Worm (Caenorhabditis elegans): Measurements from ENCODE around the gene W06B4.1.

W06B4.1 gene

DNA sequence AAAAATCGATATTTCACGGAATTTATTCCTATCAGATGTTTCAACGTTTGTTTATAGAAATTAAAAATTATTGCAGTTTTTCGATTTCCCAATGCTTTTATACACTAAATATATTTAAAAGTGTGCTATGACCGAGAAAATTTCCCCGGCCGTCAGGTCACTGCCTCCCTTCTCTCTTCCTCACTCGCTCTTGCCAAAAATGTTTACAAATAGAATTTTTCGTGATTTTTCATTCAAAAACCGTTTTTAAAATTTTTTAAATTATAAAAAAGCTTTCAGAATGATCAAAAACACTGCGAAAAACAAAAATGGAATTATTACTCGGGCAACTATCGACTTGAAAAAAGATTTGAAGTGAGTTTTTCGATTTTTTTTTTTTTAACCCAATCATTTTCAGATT lies 10.5 kb upstream of the W06B4.1 start, which contains the start of the genes T12C9.7 and vps-18:
TSS of gene T12C9.7 (minus strand) at position 101 of the 400 bp plus-strand sequence.
TSS of gene vps-18 (plus strand) at position 280 of the 400 bp plus-strand sequence.
- TF ChIP-seq flt-1 (GFP tag; IDR thresholded peaks at IDR 0.05) (no peak), aly-1 (tag; optimal IDR thresholded peaks at IDR 0.05) (no peak), sea-1 (GFP tag; conservative IDR thresholded peaks at IDR 0.05) (no peak), pes-1 (GFP tag; IDR thresholded peaks at IDR 0.05) (no peak), ceh-36 (tag; optimal IDR thresholded peaks at IDR 0.05) (no peak), tbx-37 (GFP tag; conservative IDR thresholded peaks at IDR 0.05) (no peak), tbx-11 (GFP tag; IDR thresholded peaks at IDR 0.05) (no peak), F13C5.2 (tag; optimal IDR thresholded peaks at IDR 0.05) (no peak), B0310.2 (tag; optimal IDR thresholded peaks at IDR 0.05) (no peak), ets-7 (tag; optimal IDR thresholded peaks at IDR 0.05) (no peak), hnd-1 (tag; optimal IDR thresholded peaks at IDR 0.05) (no peak), ceh-13 (GFP tag; optimal IDR thresholded peaks at IDR 0.05) (no peak), scrt-1 (GFP tag; IDR thresholded peaks at IDR 0.05) (no peak)

DNA sequence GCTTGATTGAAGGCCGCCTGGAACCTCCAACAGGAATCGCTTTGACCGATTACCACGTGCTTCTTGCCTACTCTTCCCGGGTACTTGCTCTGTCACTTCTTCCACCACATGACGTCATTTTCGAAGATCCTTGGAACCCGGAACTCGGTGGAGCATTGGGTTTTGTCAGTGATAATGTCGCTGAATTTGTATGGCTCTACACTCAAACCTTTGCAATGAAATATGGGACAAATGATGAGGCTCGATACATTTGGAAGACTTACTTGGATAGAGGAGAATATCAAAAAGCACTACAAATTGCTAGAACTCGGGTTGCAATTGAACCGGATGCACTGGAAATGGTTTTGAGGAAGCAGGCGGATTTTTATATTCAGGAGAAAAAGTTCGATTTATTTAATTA lies 8.6 kb upstream of the W06B4.1 start:
- TF ChIP-seq hmbx-1 (tag; optimal IDR thresholded peaks at IDR 0.05): no peak
- no peak for TF ChIP-seq aly-1 (tag; optimal IDR thresholded peaks at IDR 0.05)
- no peak for TF ChIP-seq ceh-13 (GFP tag; optimal IDR thresholded peaks at IDR 0.05)
- TF ChIP-seq tbx-37 (GFP tag; conservative IDR thresholded peaks at IDR 0.05): no peak
- no peak for TF ChIP-seq ceh-36 (tag; optimal IDR thresholded peaks at IDR 0.05)
- no peak for TF ChIP-seq hnd-1 (tag; optimal IDR thresholded peaks at IDR 0.05)
- TF ChIP-seq F13C5.2 (tag; optimal IDR thresholded peaks at IDR 0.05): no peak
- no peak for TF ChIP-seq B0310.2 (tag; optimal IDR thresholded peaks at IDR 0.05)
- TF ChIP-seq hmg-4 (GFP tag; optimal IDR thresholded peaks at IDR 0.05): no peak
- no peak for TF ChIP-seq tra-4 (tag; optimal IDR thresholded peaks at IDR 0.05)
- no peak for TF ChIP-seq scrt-1 (GFP tag; IDR thresholded peaks at IDR 0.05)
- no peak for TF ChIP-seq tbx-11 (GFP tag; IDR thresholded peaks at IDR 0.05)
- TF ChIP-seq flt-1 (GFP tag; IDR thresholded peaks at IDR 0.05): no peak
- no peak for TF ChIP-seq ama-1 (optimal IDR thresholded peaks at IDR 0.05)
- no peak for TF ChIP-seq pes-1 (GFP tag; IDR thresholded peaks at IDR 0.05)
- TF ChIP-seq sea-1 (GFP tag; conservative IDR thresholded peaks at IDR 0.05): no peak
- no peak for TF ChIP-seq ets-7 (tag; optimal IDR thresholded peaks at IDR 0.05)

DNA sequence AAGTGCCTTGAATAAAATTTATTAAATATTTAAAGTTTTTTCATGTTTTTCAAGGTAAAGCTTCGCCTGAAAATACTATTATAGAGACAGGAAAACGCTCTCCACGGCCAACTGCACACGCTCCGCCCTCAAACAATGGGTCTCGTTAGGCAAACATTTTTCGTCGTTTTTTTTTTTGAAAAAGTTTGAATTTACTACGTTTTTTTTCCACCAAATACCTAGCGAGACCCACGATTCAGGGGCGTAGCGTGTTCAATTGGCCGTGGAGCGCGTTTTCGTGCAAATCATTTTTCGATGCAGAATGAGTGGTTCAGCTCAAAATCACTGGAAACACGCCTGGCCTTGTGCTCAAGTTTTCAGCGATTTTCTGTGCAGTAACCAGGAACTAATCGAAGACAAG lies 3.5 kb upstream of the W06B4.1 start, which contains the start of gene W06B4.2:
TSS of gene W06B4.2 (plus strand) at position 301 of the 400 bp plus-strand sequence.
- no peak for TF ChIP-seq pes-1 (GFP tag; IDR thresholded peaks at IDR 0.05)
- no peak for TF ChIP-seq F13C5.2 (tag; optimal IDR thresholded peaks at IDR 0.05)
- no peak for TF ChIP-seq hmg-4 (GFP tag; optimal IDR thresholded peaks at IDR 0.05)
- TF ChIP-seq aly-1 (tag; optimal IDR thresholded peaks at IDR 0.05): no peak
- no peak for TF ChIP-seq flt-1 (GFP tag; IDR thresholded peaks at IDR 0.05)
- TF ChIP-seq ceh-36 (tag; optimal IDR thresholded peaks at IDR 0.05): no peak
- TF ChIP-seq tbx-11 (GFP tag; IDR thresholded peaks at IDR 0.05): no peak
- TF ChIP-seq tbx-37 (GFP tag; conservative IDR thresholded peaks at IDR 0.05): no peak
- no peak for TF ChIP-seq ets-7 (tag; optimal IDR thresholded peaks at IDR 0.05)
- TF ChIP-seq B0310.2 (tag; optimal IDR thresholded peaks at IDR 0.05): no peak
- TF ChIP-seq sea-1 (GFP tag; conservative IDR thresholded peaks at IDR 0.05): no peak
- no peak for TF ChIP-seq ceh-13 (GFP tag; optimal IDR thresholded peaks at IDR 0.05)

DNA sequence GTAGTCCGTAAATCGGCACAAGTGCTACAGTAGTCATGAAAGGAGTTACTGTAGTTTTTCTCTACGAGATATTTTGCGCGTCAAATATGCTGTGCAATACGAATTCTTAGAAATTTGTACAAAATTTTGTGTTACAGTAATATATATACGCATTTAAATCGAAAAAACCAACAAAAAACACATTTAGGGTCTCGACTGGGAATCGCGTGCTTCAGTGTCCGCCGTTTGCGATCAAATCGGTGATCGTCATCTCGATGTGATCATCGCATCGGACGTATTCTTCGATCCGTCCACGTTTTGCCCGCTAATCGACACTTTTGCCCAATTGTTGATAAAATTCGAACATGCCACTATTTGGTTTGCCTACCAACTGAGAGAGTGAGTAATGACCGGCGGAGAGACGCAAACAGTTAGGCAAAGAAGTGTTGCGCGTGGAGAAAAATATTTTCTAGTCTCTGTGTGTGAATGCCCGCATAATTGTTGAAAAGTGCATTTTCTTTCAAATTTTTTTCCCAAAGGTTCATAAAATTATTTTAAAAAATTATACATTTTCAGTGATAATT lies 2.4 kb upstream of the W06B4.1 start:
- TF ChIP-seq tra-4 (tag; optimal IDR thresholded peaks at IDR 0.05) (no peak), B0310.2 (tag; optimal IDR thresholded peaks at IDR 0.05) (no peak), flt-1 (GFP tag; IDR thresholded peaks at IDR 0.05) (no peak), ceh-36 (tag; optimal IDR thresholded peaks at IDR 0.05) (no peak), tbx-37 (GFP tag; conservative IDR thresholded peaks at IDR 0.05) (no peak), scrt-1 (GFP tag; IDR thresholded peaks at IDR 0.05) (no peak), ama-1 (optimal IDR thresholded peaks at IDR 0.05) (no peak), hmbx-1 (tag; optimal IDR thresholded peaks at IDR 0.05) (no peak), pes-1 (GFP tag; IDR thresholded peaks at IDR 0.05) (no peak), tbx-11 (GFP tag; IDR thresholded peaks at IDR 0.05) (no peak)

DNA sequence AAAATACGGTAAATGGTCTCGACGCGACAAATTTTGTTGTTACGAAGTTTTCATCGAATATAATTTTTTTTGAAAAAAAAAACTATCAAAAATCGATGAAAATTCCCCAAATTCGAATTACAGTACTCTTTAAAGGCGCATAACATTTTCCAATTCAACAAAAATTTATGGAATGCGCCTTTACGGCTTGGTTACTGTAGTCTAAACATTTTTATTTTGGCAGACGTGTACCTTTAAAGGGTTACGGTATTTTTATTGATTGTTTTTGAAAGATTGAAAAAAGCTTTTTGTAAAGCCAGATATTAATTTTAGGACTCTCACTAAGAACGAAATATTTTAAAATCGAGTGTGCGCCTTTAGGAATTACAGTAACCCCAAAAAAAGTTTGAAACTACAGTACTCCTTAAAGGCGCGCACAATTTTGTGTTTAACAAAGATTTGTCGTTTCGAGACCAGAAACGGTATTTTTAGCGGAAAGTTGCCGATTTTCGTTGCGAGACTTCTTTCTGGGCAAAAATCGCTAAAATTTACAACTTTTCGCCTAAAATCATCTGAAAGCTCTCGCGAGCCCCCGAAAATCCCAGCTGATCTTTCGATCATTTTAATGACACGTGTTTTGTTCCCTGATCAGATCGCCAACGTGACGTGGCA lies 2.7 kb downstream of the W06B4.1 start:
- TF ChIP-seq pes-1 (GFP tag; IDR thresholded peaks at IDR 0.05) (no peak), ceh-36 (tag; optimal IDR thresholded peaks at IDR 0.05) (no peak), hnd-1 (tag; optimal IDR thresholded peaks at IDR 0.05) (no peak), tbx-37 (GFP tag; conservative IDR thresholded peaks at IDR 0.05) (no peak), B0310.2 (tag; optimal IDR thresholded peaks at IDR 0.05) (no peak), scrt-1 (GFP tag; IDR thresholded peaks at IDR 0.05) (no peak), hmg-4 (GFP tag; optimal IDR thresholded peaks at IDR 0.05) (no peak), hmbx-1 (tag; optimal IDR thresholded peaks at IDR 0.05) (no peak), tra-4 (tag; optimal IDR thresholded peaks at IDR 0.05) (no peak), sea-1 (GFP tag; conservative IDR thresholded peaks at IDR 0.05) (no peak), ceh-13 (GFP tag; optimal IDR thresholded peaks at IDR 0.05) (no peak), ets-7 (tag; optimal IDR thresholded peaks at IDR 0.05) (no peak), flt-1 (GFP tag; IDR thresholded peaks at IDR 0.05) (no peak), ama-1 (optimal IDR thresholded peaks at IDR 0.05) (no peak), F13C5.2 (tag; optimal IDR thresholded peaks at IDR 0.05) (no peak), aly-1 (tag; optimal IDR thresholded peaks at IDR 0.05) (no peak)

DNA sequence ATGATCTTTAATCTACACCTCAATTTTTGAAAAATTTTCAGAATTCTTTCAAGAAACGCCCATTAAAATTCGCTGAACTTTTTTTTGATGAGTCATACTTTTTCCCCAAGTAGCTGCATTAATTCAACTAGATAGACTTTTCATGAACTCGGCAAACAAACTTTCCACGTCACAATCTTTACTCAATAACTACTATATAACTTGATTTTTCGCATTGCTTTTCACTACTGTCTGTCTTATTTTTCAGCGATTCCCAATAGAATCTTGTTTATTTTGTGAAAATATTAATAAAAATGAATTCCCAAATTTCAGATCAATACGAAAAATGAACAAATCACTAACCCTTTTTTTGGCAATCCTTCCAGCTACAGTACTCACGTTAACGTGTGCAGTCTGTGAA lies 6.9 kb downstream of the W06B4.1 start, which contains the start of gene T05C1.1:
TSS of gene T05C1.1 (plus strand) at position 301 of the 400 bp plus-strand sequence.
- TF ChIP-seq hmbx-1 (tag; optimal IDR thresholded peaks at IDR 0.05) (no peak), sea-1 (GFP tag; conservative IDR thresholded peaks at IDR 0.05) (no peak), ceh-36 (tag; optimal IDR thresholded peaks at IDR 0.05) (no peak), scrt-1 (GFP tag; IDR thresholded peaks at IDR 0.05) (no peak), B0310.2 (tag; optimal IDR thresholded peaks at IDR 0.05) (no peak), ceh-13 (GFP tag; optimal IDR thresholded peaks at IDR 0.05) (no peak), tra-4 (tag; optimal IDR thresholded peaks at IDR 0.05) (no peak), tbx-11 (GFP tag; IDR thresholded peaks at IDR 0.05) (no peak), hmg-4 (GFP tag; optimal IDR thresholded peaks at IDR 0.05) (no peak), tbx-37 (GFP tag; conservative IDR thresholded peaks at IDR 0.05) (no peak), hnd-1 (tag; optimal IDR thresholded peaks at IDR 0.05) (no peak), pes-1 (GFP tag; IDR thresholded peaks at IDR 0.05) (no peak), flt-1 (GFP tag; IDR thresholded peaks at IDR 0.05) (no peak), F13C5.2 (tag; optimal IDR thresholded peaks at IDR 0.05) (no peak), aly-1 (tag; optimal IDR thresholded peaks at IDR 0.05) (no peak), ama-1 (optimal IDR thresholded peaks at IDR 0.05) (no peak), ets-7 (tag; optimal IDR thresholded peaks at IDR 0.05) (no peak)

All from whole organism, early embryonic.